Worm (Caenorhabditis elegans): ENCODE data around the gene srh-235.

- TF ChIP-seq ref-1 (GFP tag; conservative IDR thresholded peaks at IDR 0.05): no peak
- TF ChIP-seq flt-1 (GFP tag; IDR thresholded peaks at IDR 0.05): no peak
- TF ChIP-seq ztf-29 (GFP tag; IDR thresholded peaks at IDR 0.05): no peak
- TF ChIP-seq ztf-23 (GFP tag; IDR thresholded peaks at IDR 0.05): no peak
These were observed 28.6 kb upstream of the srh-235 start for ce11 chrV:17500055-17500454.
